Worm (Caenorhabditis elegans): ENCODE data around the gene C08F8.6.
"Not testable (repeated sequence)": the region's sequence is repeated elsewhere in the genome, so short reads cannot be mapped to it uniquely, and the experiment has no call there.

Gene C08F8.6

DNA sequence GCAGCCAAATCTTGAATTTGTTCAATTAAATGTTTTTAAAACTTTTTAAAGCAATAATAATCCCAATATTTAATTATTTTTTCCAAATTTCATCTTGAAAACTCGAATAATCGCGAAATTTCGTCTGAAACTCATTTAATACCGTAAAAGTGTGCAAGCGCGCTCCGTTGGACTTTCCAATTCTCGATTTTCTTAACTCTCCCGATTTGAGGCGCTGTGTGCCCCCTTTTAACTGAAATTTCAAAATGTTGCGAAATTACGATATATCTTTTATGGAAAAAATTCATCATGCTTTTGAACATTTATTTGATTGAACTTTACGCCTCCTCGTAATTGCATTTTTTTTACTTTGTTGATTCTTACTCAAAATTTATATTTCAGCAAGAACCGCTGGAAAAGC, 37.7 kb upstream of the C08F8.6 start, which contains the start of gene R07H5.11:
Gene R07H5.11, plus strand, starts transcription at position 380 of the 400 bp plus-strand sequence.
- not testable (repeated sequence) for TF ChIP-seq nhr-12, ztf-11, mml-1 (tag; optimal IDR thresholded peaks at IDR 0.05)

ce11 chrIV:11198983-11199382, 34.3 kb upstream of the C08F8.6 start, which contains the start of gene R07H5.16:
R07H5.16 (plus strand) TSS chrIV:11199330.
- TF ChIP-seq ceh-9 (tag; optimal IDR thresholded peaks at IDR 0.05); ztf-4 (tag; optimal IDR thresholded peaks at IDR 0.05); unc-62 (GFP tag; optimal IDR thresholded peaks at IDR 0.05): not testable (repeated sequence)

DNA sequence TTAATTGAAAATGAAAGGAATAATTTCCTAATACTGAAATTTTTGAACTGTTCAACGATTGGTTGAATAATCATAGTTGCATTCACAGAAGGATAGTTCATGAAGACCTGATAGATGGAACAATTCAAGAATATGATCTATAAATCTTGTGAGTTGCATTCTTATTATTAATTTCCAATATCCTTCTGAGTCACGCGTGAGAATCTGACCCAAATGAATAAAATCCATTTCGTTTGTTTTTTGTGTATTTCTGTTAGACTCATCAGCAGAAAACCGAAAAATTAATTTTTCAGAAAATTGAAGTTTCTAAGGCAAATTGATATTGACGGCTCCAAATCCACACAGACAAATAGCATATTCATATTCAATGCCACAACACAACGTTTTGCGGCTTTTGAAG, 24.7 kb upstream of the C08F8.6 start, which contains the start of gene fbxb-79:
Gene fbxb-79, minus strand, starts transcription at position 101 of the 400 bp plus-strand sequence.
- TF ChIP-seq nhr-67 (tag; optimal IDR thresholded peaks at IDR 0.05) = no peak
- TF ChIP-seq fos-1 (tag; optimal IDR thresholded peaks at IDR 0.05) = no peak
- no peak for TF ChIP-seq lsy-12 (tag; optimal IDR thresholded peaks at IDR 0.05)
- TF ChIP-seq elt-3 (tag; optimal IDR thresholded peaks at IDR 0.05) = no peak
- TF ChIP-seq unc-62 (GFP tag; optimal IDR thresholded peaks at IDR 0.05) = no peak
- TF ChIP-seq mdl-1 (tag; optimal IDR thresholded peaks at IDR 0.05) = no peak
- TF ChIP-seq ama-1 (optimal IDR thresholded peaks at IDR 0.05) = no peak
- no peak for TF ChIP-seq snpc-4 (tag; optimal IDR thresholded peaks at IDR 0.05)
- TF ChIP-seq ceh-9 (tag; optimal IDR thresholded peaks at IDR 0.05) = no peak
- no peak for TF ChIP-seq jun-1 (tag; optimal IDR thresholded peaks at IDR 0.05)

DNA sequence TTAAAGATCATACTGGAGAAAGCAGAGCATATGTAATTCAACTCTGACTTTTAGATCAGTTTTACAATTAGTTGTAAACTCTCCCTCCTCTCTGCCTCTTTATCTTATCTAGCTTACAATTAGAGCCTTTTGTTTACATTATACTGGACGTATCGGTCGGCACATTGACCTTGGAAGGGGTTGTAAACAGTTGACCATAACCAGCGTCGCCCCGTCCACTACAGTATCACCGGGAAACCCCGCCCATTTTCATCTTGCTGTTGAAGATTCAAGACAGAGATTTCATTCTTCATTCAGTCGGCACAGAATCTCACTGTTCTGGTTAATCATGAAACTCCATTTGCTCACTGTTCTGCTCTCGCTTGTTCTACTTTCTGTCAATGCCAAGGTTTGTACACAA, 22.0 kb upstream of the C08F8.6 start, which contains the start of gene sdz-27:
Gene sdz-27, plus strand, starts transcription at position 301 of the 400 bp plus-strand sequence.
- no peak for TF ChIP-seq ceh-9 (tag; optimal IDR thresholded peaks at IDR 0.05)
- no peak for TF ChIP-seq elt-3 (tag; optimal IDR thresholded peaks at IDR 0.05)
- TF ChIP-seq egl-5 (tag; optimal IDR thresholded peaks at IDR 0.05) = no peak
- TF ChIP-seq ztf-11 (tag; optimal IDR thresholded peaks at IDR 0.05) = no peak
- TF ChIP-seq ama-1 (optimal IDR thresholded peaks at IDR 0.05) = no peak
- TF ChIP-seq sea-2 (GFP tag; optimal IDR thresholded peaks at IDR 0.05) = no peak
- no peak for TF ChIP-seq mml-1 (tag; optimal IDR thresholded peaks at IDR 0.05)
- no peak for TF ChIP-seq ceh-28 (tag; optimal IDR thresholded peaks at IDR 0.05)
- no peak for TF ChIP-seq nhr-25 (tag; optimal IDR thresholded peaks at IDR 0.05)
- TF ChIP-seq pha-4 (tag; optimal IDR thresholded peaks at IDR 0.05) = no peak

DNA sequence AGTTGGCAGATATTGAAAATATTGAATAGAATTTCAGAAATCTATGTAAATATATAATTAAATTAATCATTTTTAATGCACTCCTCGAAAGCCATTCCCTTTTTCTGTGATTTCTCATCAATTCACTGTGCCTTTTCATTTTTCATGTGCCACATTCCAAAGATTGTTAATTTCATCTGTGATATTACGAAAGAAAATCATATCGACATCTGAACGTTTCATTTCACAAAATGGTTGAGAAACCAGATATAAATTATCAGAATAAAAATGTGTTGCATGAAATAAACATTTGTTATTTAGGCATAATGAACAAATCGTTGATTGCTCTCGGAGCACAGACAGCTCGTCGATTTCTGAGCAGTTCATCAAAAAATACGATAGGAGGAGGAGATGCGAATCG, 19.3 kb upstream of the C08F8.6 start, which contains the start of gene nuaf-3:
Gene nuaf-3, plus strand, starts transcription at position 301 of the 400 bp plus-strand sequence.
- TF ChIP-seq elt-2 (tag; optimal IDR thresholded peaks at IDR 0.05) = peak; percentile 34
- TF ChIP-seq nhr-23 (tag; optimal IDR thresholded peaks at IDR 0.05) = no peak

ce11 chrIV:11183013-11183412, 18.3 kb upstream of the C08F8.6 start, which contains the start of gene prx-14:
prx-14 (plus strand) TSS chrIV:11183132.
- TF ChIP-seq pqm-1 (tag; optimal IDR thresholded peaks at IDR 0.05) (no peak), fos-1 (tag; optimal IDR thresholded peaks at IDR 0.05) (no peak), elt-2 (tag; optimal IDR thresholded peaks at IDR 0.05) (peak; percentile 0), nhr-237 (tag; optimal IDR thresholded peaks at IDR 0.05) (no peak), ztf-11 (tag; optimal IDR thresholded peaks at IDR 0.05) (no peak), pha-4 (tag; optimal IDR thresholded peaks at IDR 0.05) (peak; percentile 8)

- TF ChIP-seq mml-1 (tag; optimal IDR thresholded peaks at IDR 0.05) (no peak), mdl-1 (tag; optimal IDR thresholded peaks at IDR 0.05) (no peak), jun-1 (tag; optimal IDR thresholded peaks at IDR 0.05) (no peak), pqm-1 (tag; optimal IDR thresholded peaks at IDR 0.05) (peak; percentile 32), nhr-12 (tag; optimal IDR thresholded peaks at IDR 0.05) (no peak), lsy-12 (tag; optimal IDR thresholded peaks at IDR 0.05) (no peak), ceh-28 (tag; optimal IDR thresholded peaks at IDR 0.05) (no peak), pha-4 (tag; optimal IDR thresholded peaks at IDR 0.05) (peak; percentile 6), ZK546.5 (tag; optimal IDR thresholded peaks at IDR 0.05) (no peak), snpc-4 (tag; optimal IDR thresholded peaks at IDR 0.05) (no peak), zag-1 (tag; optimal IDR thresholded peaks at IDR 0.05) (no peak), elt-2 (tag; optimal IDR thresholded peaks at IDR 0.05) (peak; percentile 11)
Observed at ce11 chrIV:11180077-11180476, 15.3 kb upstream of the C08F8.6 start.

- TF ChIP-seq nhr-23 (tag; optimal IDR thresholded peaks at IDR 0.05) = peak; percentile 84
- peak; percentile 82 for TF ChIP-seq jun-1 (tag; optimal IDR thresholded peaks at IDR 0.05)
- TF ChIP-seq R02D3.7 (tag; optimal IDR thresholded peaks at IDR 0.05) = peak; percentile 74
- TF ChIP-seq lin-15B (tag; optimal IDR thresholded peaks at IDR 0.05) = peak; percentile 90
- TF ChIP-seq ceh-28 (tag; optimal IDR thresholded peaks at IDR 0.05) = peak; percentile 70
- peak; percentile 38 for TF ChIP-seq lin-39 (tag; optimal IDR thresholded peaks at IDR 0.05)
- TF ChIP-seq skn-1 (tag; optimal IDR thresholded peaks at IDR 0.05) = peak; percentile 46
- peak; percentile 29 for TF ChIP-seq hmg-11 (tag; optimal IDR thresholded peaks at IDR 0.05)
- TF ChIP-seq ZK546.5 (tag; optimal IDR thresholded peaks at IDR 0.05) = peak; percentile 39
- TF ChIP-seq elt-2 (tag; optimal IDR thresholded peaks at IDR 0.05) = peak; percentile 84
- peak; percentile 87 for TF ChIP-seq nhr-43 (tag; optimal IDR thresholded peaks at IDR 0.05; ENCODE audit: poor library complexity, severe bottlenecking)
- TF ChIP-seq nhr-25 (tag; optimal IDR thresholded peaks at IDR 0.05) = peak; percentile 67
- peak; percentile 82 for TF ChIP-seq pqm-1 (tag; optimal IDR thresholded peaks at IDR 0.05)
- peak; percentile 39 for TF ChIP-seq fkh-10 (GFP tag; optimal IDR thresholded peaks at IDR 0.05)
- peak; percentile 68 for TF ChIP-seq pha-4 (tag; optimal IDR thresholded peaks at IDR 0.05)
- TF ChIP-seq nhr-11 (tag; optimal IDR thresholded peaks at IDR 0.05) = peak; percentile 64
- peak; percentile 16 for TF ChIP-seq ceh-82 (tag; optimal IDR thresholded peaks at IDR 0.05)
- peak; percentile 19 for TF ChIP-seq egl-27 (tag; optimal IDR thresholded peaks at IDR 0.05)
Observed at ce11 chrIV:11179123-11179740, 14.5 kb upstream of the C08F8.6 start, which contains the start of gene cpt-2. cpt-2 (plus strand) TSS chrIV:11179645.

All from whole organism, L3 larva.